Worm (Caenorhabditis elegans) whole organism, L4 larva: ENCODE measurements around the gene F21G4.6.

Experiments used
- Y48G9A.11 ChIP-seq: fragments of 200-800 bp; sonication (Bioruptor generic); IDR thresholded peaks from 2 replicates; pipeline ENCODE4 v1.3.6; 2022; ENCODE audit warnings: missing genetic modification reagents, missing genetic modification characterization, missing compliant biosample characterization
- duxl-1 ChIP-seq: sonication (generic microtip); optimal IDR thresholded peaks from 2 replicates; lab custom pipeline; 2016; ENCODE audit warnings: mild to moderate bottlenecking, missing genetic modification characterization, moderate library complexity, missing compliant biosample characterization; ENCODE audit not compliant: poor library complexity
- fkh-10 ChIP-seq: fragments of 150-350 bp; optimal IDR thresholded peaks from 2 replicates; lab custom pipeline; 2014; ENCODE audit warnings: missing biosample characterization, missing genetic modification reagents, missing genetic modification characterization
- jun-1 ChIP-seq: fragments of 150-350 bp; optimal IDR thresholded peaks from 2 replicates; lab custom pipeline; 2014; ENCODE audit warnings: missing biosample characterization, missing genetic modification reagents, missing genetic modification characterization
- lin-39 ChIP-seq: fragments of 150-350 bp; optimal IDR thresholded peaks from 2 replicates; lab custom pipeline; 2014; ENCODE audit warnings: missing biosample characterization, missing genetic modification reagents, missing genetic modification characterization
- madf-5 ChIP-seq, 2 experiments: fragments of 200-800 bp; sonication (Bioruptor generic); IDR thresholded peaks; 2 replicates each; pipeline ENCODE4 v1.3.6; 2022; ENCODE audit warnings: missing compliant biosample characterization in 2 of 2, missing genetic modification characterization in 2 of 2
- mdl-1 ChIP-seq, 2 experiments: fragments of 150-350 bp in 1 of 2; sonication (generic microtip) in 1 of 2; optimal IDR thresholded peaks; 2 replicates each; lab custom pipeline; 2014 to 2017; ENCODE audit warnings: missing biosample characterization in 2 of 2, missing genetic modification characterization in 2 of 2
- nhr-102 ChIP-seq: sonication (generic microtip); optimal IDR thresholded peaks from 2 replicates; lab custom pipeline; 2016; ENCODE audit warnings: mild to moderate bottlenecking, missing genetic modification characterization, moderate library complexity, missing compliant biosample characterization
- php-3 ChIP-seq: fragments of 200-800 bp; sonication (Bioruptor generic); IDR thresholded peaks from 2 replicates; pipeline ENCODE4 v1.3.6; 2022; ENCODE audit warnings: missing genetic modification reagents, missing genetic modification characterization, missing compliant biosample characterization
- snpc-4 ChIP-seq: fragments of 150-350 bp; optimal IDR thresholded peaks from 2 replicates; lab custom pipeline; 2014; ENCODE audit warnings: missing biosample characterization, missing genetic modification characterization
- unc-62 ChIP-seq, 3 experiments: fragments of 150-350 bp in 1 of 3; sonication (generic microtip); optimal IDR thresholded peaks in 2 of 3; peaks in 1 of 3; 1 replicate in 1 of 3; 2 replicates in 2 of 3; lab custom pipeline; 2014 to 2017; ENCODE audit warnings: missing biosample characterization in 3 of 3, missing genetic modification characterization in 3 of 3, missing genetic modification reagents in 3 of 3, missing genotype in 1 of 3
- zag-1 ChIP-seq: fragments of 150-350 bp; optimal IDR thresholded peaks from 2 replicates; lab custom pipeline; 2014; ENCODE audit warnings: missing biosample characterization, missing genetic modification characterization
- zip-2 ChIP-seq: fragments of 150-350 bp; optimal IDR thresholded peaks from 2 replicates; lab custom pipeline; 2014; ENCODE audit warnings: missing biosample characterization, missing genetic modification characterization

- TF ChIP-seq php-3, result no peak
- no peak for TF ChIP-seq madf-5 (GFP tag; IDR thresholded peaks at IDR 0.05; lab: Robert Waterston, UW)
- no peak for TF ChIP-seq duxl-1 (tag; lab: Kevin White, UChicago)
- TF ChIP-seq jun-1 (tag; lab: Kevin White, UChicago), result no peak
- no peak for TF ChIP-seq fkh-10 (GFP tag; lab: Kevin White, UChicago)
- TF ChIP-seq snpc-4 (tag; lab: Kevin White, UChicago), result no peak
- TF ChIP-seq zip-2, result no peak
- no peak for TF ChIP-seq mdl-1 (tag; optimal IDR thresholded peaks at IDR 0.05; lab: Kevin White, UChicago)
- TF ChIP-seq Y48G9A.11, result no peak
- TF ChIP-seq unc-62 (GFP tag; optimal IDR thresholded peaks at IDR 0.05 in 1 of 2; lab: Kevin White, UChicago), result no peak
- no peak for TF ChIP-seq unc-62 (tag; optimal IDR thresholded peaks at IDR 0.05; lab: Kevin White, UChicago)
- TF ChIP-seq lin-39 (tag; lab: Kevin White, UChicago), result no peak
- no peak for TF ChIP-seq zag-1
- no peak for TF ChIP-seq nhr-102 (tag; lab: Kevin White, UChicago)
Measured at ce11 chrX:9917362-9917761, at the start of gene F21G4.6.
